Worm (Caenorhabditis elegans): ENCODE measurements around the gene C17B7.10.

- TF ChIP-seq dao-5 (tag; optimal IDR thresholded peaks at IDR 0.05) (no peak), him-1 (tag; optimal IDR thresholded peaks at IDR 0.05) (no peak)
Observed at ce11 chrV:3344001-3344400, 2.2 kb upstream of the C17B7.10 start.
